Worm (Caenorhabditis elegans) whole organism, L3 larva: Measurements from ENCODE around the gene B0454.8.

ENCODE experiments used
- eor-1 ChIP-seq, 2 experiments: fragments of 150-350 bp; optimal IDR thresholded peaks; 2 replicates each; lab custom pipeline; 2014 to 2018; ENCODE audit warnings: missing biosample characterization in 2 of 2, missing genetic modification characterization in 2 of 2
- fos-1 ChIP-seq: fragments of 150-350 bp; optimal IDR thresholded peaks from 2 replicates; lab custom pipeline; 2014; ENCODE audit warnings: missing biosample characterization, missing genetic modification characterization
- jun-1 ChIP-seq: fragments of 150-350 bp; optimal IDR thresholded peaks from 2 replicates; lab custom pipeline; 2014; ENCODE audit warnings: missing biosample characterization, missing genetic modification reagents, missing genetic modification characterization
- ztf-11 ChIP-seq: fragments of 150-350 bp; optimal IDR thresholded peaks from 2 replicates; lab custom pipeline; 2014; ENCODE audit warnings: missing biosample characterization, missing genetic modification characterization

ce11 chrII:3087134-3087533 is 43.9 kb upstream of the B0454.8 start:
- TF ChIP-seq eor-1 (tag; optimal IDR thresholded peaks at IDR 0.05; lab: Kevin White, UChicago) (no peak), fos-1 (tag; lab: Kevin White, UChicago) (no peak), jun-1 (tag; lab: Kevin White, UChicago) (no peak), ztf-11 (tag; lab: Kevin White, UChicago) (no peak)
